Worm (Caenorhabditis elegans): ENCODE data around the gene glrx-3.
"Not testable (repeated sequence)": the region's sequence is repeated elsewhere in the genome, so short reads cannot be mapped to it uniquely, and the experiment has no call there.

glrx-3 gene

ce11 chrV:4325415-4325814, 15.7 kb downstream of the glrx-3 start, which contains the start of gene nhr-125:
nhr-125 (minus strand) TSS chrV:4325515.
- TF ChIP-seq him-1 (tag; optimal IDR thresholded peaks at IDR 0.05) (no peak), W03F9.2 (tag; optimal IDR thresholded peaks at IDR 0.05) (no peak), dao-5 (tag; optimal IDR thresholded peaks at IDR 0.05) (no peak)

ce11 chrV:4322706-4323105, 18.4 kb downstream of the glrx-3 start, which contains the start of gene R02D1.2:
R02D1.2 (minus strand) TSS chrV:4322806.
- TF ChIP-seq W03F9.2 (tag; optimal IDR thresholded peaks at IDR 0.05) (no peak), him-1 (tag; optimal IDR thresholded peaks at IDR 0.05) (no peak)

ce11 chrV:4319867-4320266, 21.2 kb downstream of the glrx-3 start, which contains the start of gene ZC132.9:
ZC132.9 (minus strand) TSS chrV:4319967.
- no peak for TF ChIP-seq him-1 (tag; optimal IDR thresholded peaks at IDR 0.05)

- TF ChIP-seq W03F9.2 (tag; optimal IDR thresholded peaks at IDR 0.05) (no peak), him-1 (tag; optimal IDR thresholded peaks at IDR 0.05) (no peak), dao-5 (tag; optimal IDR thresholded peaks at IDR 0.05) (no peak)
Measured at ce11 chrV:4315057-4315456, 26.1 kb downstream of the glrx-3 start, which contains the start of gene srh-192. srh-192 (minus strand) TSS chrV:4315157.

ce11 chrV:4304240-4304639, 36.9 kb downstream of the glrx-3 start:
- TF ChIP-seq dao-5 (tag; optimal IDR thresholded peaks at IDR 0.05) (no peak), W03F9.2 (tag; optimal IDR thresholded peaks at IDR 0.05) (no peak), him-1 (tag; optimal IDR thresholded peaks at IDR 0.05) (no peak)

ce11 chrV:4303793-4304192, 37.3 kb downstream of the glrx-3 start:
- TF ChIP-seq dao-5 (tag; optimal IDR thresholded peaks at IDR 0.05) = no peak
- TF ChIP-seq him-1 (tag; optimal IDR thresholded peaks at IDR 0.05) = no peak
- TF ChIP-seq W03F9.2 (tag; optimal IDR thresholded peaks at IDR 0.05) = no peak

- TF ChIP-seq dao-5 (tag; optimal IDR thresholded peaks at IDR 0.05) = no peak
- no peak for TF ChIP-seq him-1 (tag; optimal IDR thresholded peaks at IDR 0.05)
- TF ChIP-seq W03F9.2 (tag; optimal IDR thresholded peaks at IDR 0.05) = no peak
Measured at ce11 chrV:4302842-4303241, 38.3 kb downstream of the glrx-3 start.

ce11 chrV:4299741-4300140, 41.4 kb downstream of the glrx-3 start, which contains the start of gene ZC132.3:
ZC132.3 (minus strand) TSS chrV:4299841.
- TF ChIP-seq dao-5 (tag; optimal IDR thresholded peaks at IDR 0.05) (no peak), him-1 (tag; optimal IDR thresholded peaks at IDR 0.05) (no peak), W03F9.2 (tag; optimal IDR thresholded peaks at IDR 0.05) (no peak)

- TF ChIP-seq W03F9.2 (tag; optimal IDR thresholded peaks at IDR 0.05) (no peak), him-1 (tag; optimal IDR thresholded peaks at IDR 0.05) (no peak), dao-5 (tag; optimal IDR thresholded peaks at IDR 0.05) (no peak)
Measured at ce11 chrV:4298579-4298978, 42.5 kb downstream of the glrx-3 start, which contains the start of gene ZC132.11. ZC132.11 (minus strand) TSS chrV:4298679.

ce11 chrV:4295920-4296319, 45.2 kb downstream of the glrx-3 start, which contains the start of gene F47D2.11:
F47D2.11 (minus strand) TSS chrV:4296020.
- TF ChIP-seq him-1 (tag; optimal IDR thresholded peaks at IDR 0.05) (no peak), W03F9.2 (tag; optimal IDR thresholded peaks at IDR 0.05) (no peak), dao-5 (tag; optimal IDR thresholded peaks at IDR 0.05) (no peak)

ce11 chrV:4293425-4293824, 47.7 kb downstream of the glrx-3 start, which contains the start of gene srh-194:
srh-194 (minus strand) TSS chrV:4293525.
- not testable (repeated sequence) for TF ChIP-seq him-1, dao-5, W03F9.2 (tag; optimal IDR thresholded peaks at IDR 0.05)

ce11 chrV:4290093-4290492, 51.0 kb downstream of the glrx-3 start, which contains the start of gene srh-193:
srh-193 (minus strand) TSS chrV:4290193.
- not testable (repeated sequence) for TF ChIP-seq W03F9.2, him-1, dao-5 (tag; optimal IDR thresholded peaks at IDR 0.05)
